Worm (Caenorhabditis elegans) whole organism, L3 larva: ENCODE data around the gene pde-2.

ENCODE experiments used
- nhr-11 ChIP-seq: fragments of 150-350 bp; optimal IDR thresholded peaks from 2 replicates; lab custom pipeline; 2014; ENCODE audit warnings: missing biosample characterization, missing genetic modification characterization
- nhr-12 ChIP-seq: fragments of 150-350 bp; optimal IDR thresholded peaks from 2 replicates; lab custom pipeline; 2014; ENCODE audit warnings: missing biosample characterization, missing genetic modification characterization
- pha-4 ChIP-seq: fragments of 150-350 bp; optimal IDR thresholded peaks from 2 replicates; lab custom pipeline; 2014; ENCODE audit warnings: missing biosample characterization, missing genetic modification reagents, missing genetic modification characterization

ce11 chrIII:9023601-9024000 lies 41.9 kb upstream of the pde-2 start:
- TF ChIP-seq pha-4 (tag; lab: Kevin White, UChicago), result no peak
- no peak for TF ChIP-seq nhr-12
- no peak for TF ChIP-seq nhr-11 (tag; lab: Kevin White, UChicago)
